Fruit fly (Drosophila melanogaster) whole organism, pupa: ENCODE measurements around the gene CG31229.

Source experiments
- CG10348 ChIP-seq: fragments of 200-800 bp; sonication (Bioruptor generic); IDR thresholded peaks from 2 replicates; pipeline ENCODE4 v1.3.6; 2022; ENCODE audit warnings: missing biosample characterization, missing genetic modification characterization
- CG12605 ChIP-seq: fragments of 200-800 bp; sonication (Bioruptor generic); IDR thresholded peaks from 2 replicates; pipeline ENCODE4 v1.3.6; 2022; ENCODE audit warnings: missing biosample characterization, missing genetic modification characterization
- CG13204 ChIP-seq: fragments of 200-800 bp; sonication (Bioruptor generic); optimal IDR thresholded peaks from 2 replicates; lab custom pipeline; 2018; ENCODE audit warnings: missing biosample characterization, mild to moderate bottlenecking, missing genetic modification characterization, moderate library complexity
- CG14655 ChIP-seq: fragments of 200-800 bp; sonication (Bioruptor generic); optimal IDR thresholded peaks from 3 replicates; lab custom pipeline; 2017; ENCODE audit warnings: mild to moderate bottlenecking, missing biosample characterization, missing genetic modification reagents, missing genetic modification characterization
- CG15710 ChIP-seq: fragments of 200-800 bp; sonication (Bioruptor generic); optimal IDR thresholded peaks from 2 replicates; lab custom pipeline; 2018; ENCODE audit warnings: missing biosample characterization, mild to moderate bottlenecking, missing genetic modification characterization, moderate library complexity
- CG17806 ChIP-seq: fragments of 200-800 bp; sonication (Bioruptor generic); optimal IDR thresholded peaks from 2 replicates; lab custom pipeline; 2018; ENCODE audit warnings: missing biosample characterization, mild to moderate bottlenecking, missing genetic modification characterization, moderate library complexity
- CG32121 ChIP-seq: fragments of 200-800 bp; sonication (Bioruptor generic); IDR thresholded peaks from 2 replicates; pipeline ENCODE4 v1.3.6; 2022; ENCODE audit warnings: missing biosample characterization, missing genetic modification characterization
- CG34367 ChIP-seq: fragments of 200-800 bp; sonication (Bioruptor generic); optimal IDR thresholded peaks from 2 replicates; lab custom pipeline; 2018; ENCODE audit warnings: missing biosample characterization, mild to moderate bottlenecking, missing genetic modification characterization
- CG4496 ChIP-seq: fragments of 200-800 bp; sonication (Bioruptor generic); IDR thresholded peaks from 3 replicates; pipeline ENCODE4 v1.3.6; 2022; ENCODE audit warnings: missing biosample characterization, missing genetic modification characterization
- CG8159 ChIP-seq: fragments of 200-800 bp; sonication (Bioruptor generic); optimal IDR thresholded peaks from 3 replicates; lab custom pipeline; 2018; ENCODE audit warnings: missing biosample characterization, mild to moderate bottlenecking, missing genetic modification characterization, moderate library complexity
- CG8301 ChIP-seq: fragments of 200-800 bp; sonication (Bioruptor generic); optimal IDR thresholded peaks from 2 replicates; lab custom pipeline; 2018; ENCODE audit warnings: missing biosample characterization, mild to moderate bottlenecking, missing genetic modification characterization
- CG9948 ChIP-seq: fragments of 200-800 bp; sonication (Bioruptor generic); optimal IDR thresholded peaks from 2 replicates; lab custom pipeline; 2018; ENCODE audit warnings: missing biosample characterization, mild to moderate bottlenecking, missing genetic modification characterization, moderate library complexity
- D1 ChIP-seq: fragments of 200-800 bp; sonication (Bioruptor generic); optimal IDR thresholded peaks from 2 replicates; lab custom pipeline; 2018; ENCODE audit warnings: missing biosample characterization, mild to moderate bottlenecking, missing genetic modification characterization, moderate library complexity
- EcR ChIP-seq: fragments of 200-800 bp; sonication (Bioruptor generic); optimal IDR thresholded peaks from 3 replicates; lab custom pipeline; 2019; ENCODE audit warnings: missing biosample characterization, missing genetic modification characterization, mild to moderate bottlenecking, moderate library complexity, missing genetic modification reagents
- Ets98B ChIP-seq: fragments of 200-800 bp; sonication (Bioruptor generic); IDR thresholded peaks from 2 replicates; pipeline ENCODE4 v1.3.6; 2022; ENCODE audit warnings: missing biosample characterization, missing genetic modification characterization
- Pif1A ChIP-seq: fragments of 200-800 bp; sonication (Bioruptor generic); optimal IDR thresholded peaks from 3 replicates; lab custom pipeline; 2016; ENCODE audit warnings: missing biosample characterization, missing genetic modification characterization
- Pif1B ChIP-seq: fragments of 200-800 bp; sonication (Bioruptor generic); optimal IDR thresholded peaks from 3 replicates; lab custom pipeline; 2016; ENCODE audit warnings: missing biosample characterization, missing genetic modification characterization
- Snoo ChIP-seq: fragments of 200-800 bp; sonication (Bioruptor generic); optimal IDR thresholded peaks from 3 replicates; lab custom pipeline; 2017; ENCODE audit warnings: missing biosample characterization, mild to moderate bottlenecking, missing genetic modification characterization, inconsistent platforms
- fd96Ca ChIP-seq: fragments of 200-800 bp; sonication (Bioruptor generic); IDR thresholded peaks from 3 replicates; pipeline ENCODE4 v1.3.6; 2022; ENCODE audit warnings: missing biosample characterization, missing genetic modification characterization
- gl ChIP-seq: fragments of 200-800 bp; sonication (Bioruptor generic); optimal IDR thresholded peaks from 2 replicates; lab custom pipeline; 2018; ENCODE audit warnings: missing biosample characterization, mild to moderate bottlenecking, missing genetic modification characterization
- rn ChIP-seq: fragments of 200-800 bp; sonication (Bioruptor generic); IDR thresholded peaks from 2 replicates; pipeline ENCODE4 v1.3.6; 2022; ENCODE audit warnings: missing biosample characterization, missing genetic modification characterization

CG31229 gene

dm6 chr3R:18663525-18663924, 4.1 kb upstream of the CG31229 start, which contains the start of the genes Cpsf73 and Gos28:
Gene Cpsf73 (minus strand): TSS chr3R:18663552.
Gene Gos28 (plus strand): TSS chr3R:18663738.
- TF ChIP-seq CG13204 (no peak), CG8159 (no peak), rn (GFP tag; lab: Robert Waterston, UW) (no peak), Pif1A (GFP tag; lab: Kevin White, UChicago) (no peak), CG14655 (no peak), CG10348 (GFP tag; lab: Robert Waterston, UW) (no peak), Snoo (no peak), D1 (no peak), CG15710 (tag; lab: Kevin White, UChicago) (peak; percentile 3), CG34367 (no peak), CG8301 (no peak), CG9948 (tag; lab: Kevin White, UChicago) (no peak), CG4496 (GFP tag; lab: Robert Waterston, UW) (0 out of 3 replicates have a peak, but pooled peaks have one; percentile 30), Ets98B (no peak), gl (tag; lab: Kevin White, UChicago) (no peak), Pif1B (GFP tag; lab: Kevin White, UChicago) (no peak), fd96Ca (GFP tag; lab: Robert Waterston, UW) (no peak), CG32121 (GFP tag; lab: Robert Waterston, UW) (no peak), CG12605 (no peak), EcR (GFP tag; lab: Kevin White, UChicago) (peak; percentile 40)

- TF ChIP-seq CG8159 (no peak), CG9948 (tag; lab: Kevin White, UChicago) (no peak), D1 (no peak), CG4496 (GFP tag; lab: Robert Waterston, UW) (no peak), CG13204 (no peak), CG12605 (no peak), CG14655 (no peak), CG32121 (GFP tag; lab: Robert Waterston, UW) (no peak), Ets98B (no peak), rn (GFP tag; lab: Robert Waterston, UW) (no peak), Snoo (no peak), CG8301 (no peak), gl (tag; lab: Kevin White, UChicago) (no peak), CG15710 (tag; lab: Kevin White, UChicago) (no peak), EcR (GFP tag; lab: Kevin White, UChicago) (no peak), Pif1A (GFP tag; lab: Kevin White, UChicago) (no peak), CG17806 (tag; lab: Kevin White, UChicago) (no peak), CG34367 (no peak), fd96Ca (GFP tag; lab: Robert Waterston, UW) (no peak), CG10348 (GFP tag; lab: Robert Waterston, UW) (no peak)
Observed at dm6 chr3R:18665061-18665460, 2.6 kb upstream of the CG31229 start, which contains the start of gene CG31231. Gene CG31231 (plus strand): TSS chr3R:18665361.

dm6 chr3R:18669152-18669551, 1.5 kb downstream of the CG31229 start, which contains the start of gene CG7702:
Gene CG7702 (plus strand): TSS chr3R:18669390.
- TF ChIP-seq CG34367 = no peak
- TF ChIP-seq CG32121 (GFP tag; lab: Robert Waterston, UW) = no peak
- peak; percentile 73 for TF ChIP-seq EcR (GFP tag; lab: Kevin White, UChicago)
- TF ChIP-seq rn (GFP tag; lab: Robert Waterston, UW) = no peak
- TF ChIP-seq CG13204 = no peak
- TF ChIP-seq Ets98B = peak; percentile 27; the same call in 1 of the 2 replicates
- peak; percentile 57; the same call in 1 of the 3 replicates for TF ChIP-seq CG4496 (GFP tag; lab: Robert Waterston, UW)

dm6 chr3R:18669812-18670211, 2.2 kb downstream of the CG31229 start:
- TF ChIP-seq CG8159 (peak; percentile 73), fd96Ca (GFP tag; lab: Robert Waterston, UW) (peak; percentile 57; the same call in 1 of the 3 replicates), CG10348 (GFP tag; lab: Robert Waterston, UW) (0 out of 2 replicates have a peak, but pooled peaks have one; percentile 28), EcR (GFP tag; lab: Kevin White, UChicago) (no peak), gl (tag; lab: Kevin White, UChicago) (peak; percentile 24), Ets98B (no peak; the same call in 1 of the 2 replicates), CG9948 (tag; lab: Kevin White, UChicago) (peak; percentile 66), rn (GFP tag; lab: Robert Waterston, UW) (0 out of 2 replicates have a peak, but pooled peaks have one; percentile 18), CG14655 (no peak), Pif1A (GFP tag; lab: Kevin White, UChicago) (peak; percentile 71), CG32121 (GFP tag; lab: Robert Waterston, UW) (peak; percentile 78), CG4496 (GFP tag; lab: Robert Waterston, UW) (peak; percentile 85), Snoo (peak; percentile 37), CG34367 (peak; percentile 63), CG13204 (no peak), Pif1B (GFP tag; lab: Kevin White, UChicago) (peak; percentile 48), D1 (no peak), CG12605 (no peak; the same call in none of the 2 replicates), CG15710 (tag; lab: Kevin White, UChicago) (peak; percentile 76), CG17806 (tag; lab: Kevin White, UChicago) (peak; percentile 70), CG8301 (peak; percentile 78)
- TF ChIP-seq, all 21 proteins: peak for 15

- TF ChIP-seq Snoo = peak; percentile 14
- no peak for TF ChIP-seq CG8159
- TF ChIP-seq CG15710 (tag; lab: Kevin White, UChicago) = peak; percentile 46
- 0 out of 3 replicates have a peak, but pooled peaks have one; percentile 32 for TF ChIP-seq fd96Ca (GFP tag; lab: Robert Waterston, UW)
- TF ChIP-seq rn (GFP tag; lab: Robert Waterston, UW) = no peak
- peak; percentile 52 for TF ChIP-seq Pif1B (GFP tag; lab: Kevin White, UChicago)
- peak; percentile 42 for TF ChIP-seq CG9948 (tag; lab: Kevin White, UChicago)
- 0 out of 3 replicates have a peak, but pooled peaks have one; percentile 43 for TF ChIP-seq CG4496 (GFP tag; lab: Robert Waterston, UW)
- TF ChIP-seq, all 21 proteins: peak for 6
Observed at dm6 chr3R:18670441-18671111, 2.9 kb downstream of the CG31229 start.
